Fruit fly (Drosophila melanogaster) whole organism, embryonic: Measurements from ENCODE around the gene CG31099.

Experiments
- CG10209 ChIP-seq: fragments of 200-800 bp; sonication (Bioruptor generic); optimal IDR thresholded peaks from 3 replicates; lab custom pipeline; 2017; ENCODE audit warnings: missing biosample characterization, mild to moderate bottlenecking, missing genetic modification characterization, missing genetic modification reagents
- CG17612 ChIP-seq: fragments of 200-800 bp; sonication (Bioruptor generic); IDR thresholded peaks from 2 replicates; pipeline ENCODE4 v1.3.6; 2022; ENCODE audit warnings: missing biosample characterization, missing genetic modification characterization
- CG1792 ChIP-seq: fragments of 200-800 bp; sonication (Bioruptor generic); optimal IDR thresholded peaks from 2 replicates; lab custom pipeline; 2016; ENCODE audit warnings: missing biosample characterization, missing genetic modification characterization
- CG4404 ChIP-seq: fragments of 200-800 bp; sonication (Bioruptor generic); IDR thresholded peaks from 2 replicates; pipeline ENCODE4 v1.3.6; 2022; ENCODE audit warnings: missing biosample characterization, missing genetic modification characterization
- Gug ChIP-seq: fragments of 200-800 bp; sonication (Bioruptor generic); IDR thresholded peaks from 4 replicates; pipeline ENCODE4 v1.3.6; 2022; ENCODE audit warnings: missing biosample characterization, missing genetic modification characterization
- disco-r ChIP-seq: fragments of 200-800 bp; sonication (Bioruptor generic); optimal IDR thresholded peaks from 2 replicates; lab custom pipeline; 2016; ENCODE audit warnings: missing biosample characterization, missing genetic modification characterization
- so ChIP-seq: fragments of 200-800 bp; sonication (Bioruptor generic); IDR thresholded peaks from 3 replicates; pipeline ENCODE4 v1.3.6; 2022; ENCODE audit warnings: missing biosample characterization, missing genetic modification characterization
- toy ChIP-seq: fragments of 200-800 bp; sonication (Bioruptor generic); IDR thresholded peaks from 2 replicates; pipeline ENCODE4 v1.3.6; 2022; ENCODE audit warnings: missing biosample characterization, missing genetic modification characterization

DNA sequence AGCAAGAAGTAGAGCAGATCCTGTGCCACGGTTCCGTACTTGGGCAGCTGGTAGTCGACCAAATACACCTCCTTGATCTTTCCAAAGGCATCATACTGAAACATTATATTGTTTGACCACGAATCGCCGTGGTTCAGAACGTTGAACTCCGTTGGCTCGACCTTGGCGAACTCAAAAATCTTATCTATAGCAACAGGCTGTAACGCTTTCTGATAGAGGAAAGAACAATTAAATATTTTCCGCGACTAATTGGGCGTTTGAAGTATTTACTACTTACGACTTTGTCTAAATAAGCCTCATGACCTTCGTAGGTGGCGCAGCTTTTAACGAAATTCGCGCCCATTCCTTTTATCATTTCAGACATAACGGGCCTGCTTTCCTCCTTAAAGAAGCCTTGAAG, 10.9 kb upstream of the CG31099 start:
- TF ChIP-seq CG17612 (GFP tag; lab: Robert Waterston, UW) = no peak
- TF ChIP-seq toy (GFP tag; lab: Robert Waterston, UW) = no peak
- TF ChIP-seq Gug (GFP tag; lab: Robert Waterston, UW) = no peak
- no peak for TF ChIP-seq CG10209
- no peak for TF ChIP-seq CG1792 (GFP tag; lab: Kevin White, UChicago)
- TF ChIP-seq disco-r (GFP tag; lab: Kevin White, UChicago) = no peak
- no peak for TF ChIP-seq CG4404 (GFP tag; lab: Robert Waterston, UW)
- TF ChIP-seq so (GFP tag; lab: Robert Waterston, UW) = no peak
